Fruit fly (Drosophila melanogaster): ENCODE data around the gene CG32638.

The CG32638 gene

dm6 chrX:13136939-13137697 lies 8.5 kb upstream of the CG32638 start (continued):
- peak in 1 of 2 experiments; percentile 18 for TF ChIP-seq Trl (optimal IDR thresholded peaks at IDR 0.05)
- no peak for TF ChIP-seq Trl (GFP tag; optimal IDR thresholded peaks at IDR 0.05)
- peak; percentile 66; the same call in 1 of the 2 replicates for TF ChIP-seq ttk (GFP tag; IDR thresholded peaks at IDR 0.05)
- no peak for TF ChIP-seq CG18476 (GFP tag; optimal IDR thresholded peaks at IDR 0.05)
- TF ChIP-seq ro (GFP tag; IDR thresholded peaks at IDR 0.05) = 0 out of 2 replicates have a peak, but pooled peaks have one; percentile 7
- peak; percentile 83 for TF ChIP-seq CG5953 (GFP tag; IDR thresholded peaks at IDR 0.05)
- TF ChIP-seq pita (GFP tag; optimal IDR thresholded peaks at IDR 0.05) = no peak
- no peak for TF ChIP-seq Lpt (GFP tag; optimal IDR thresholded peaks at IDR 0.05)
- no peak for TF ChIP-seq sc (optimal IDR thresholded peaks at IDR 0.05)
- no peak for TF ChIP-seq sc (GFP tag; optimal IDR thresholded peaks at IDR 0.05)
- peak; percentile 60 for TF ChIP-seq gem (tag; optimal IDR thresholded peaks at IDR 0.05)
- no peak for TF ChIP-seq CG7928 (GFP tag; optimal IDR thresholded peaks at IDR 0.05)
- peak; percentile 82 for TF ChIP-seq Optix (GFP tag; IDR thresholded peaks at IDR 0.05)
- TF ChIP-seq CG17359 (tag; optimal IDR thresholded peaks at IDR 0.05) = peak; percentile 58
- no peak for TF ChIP-seq CG9609 (GFP tag; optimal IDR thresholded peaks at IDR 0.05)
- TF ChIP-seq CG13287 (GFP tag; IDR thresholded peaks at IDR 0.05; ENCODE audit: partially characterized antibody) = no peak
- TF ChIP-seq z (GFP tag; IDR thresholded peaks at IDR 0.05) = no peak
- TF ChIP-seq CG16779 (GFP tag; IDR thresholded peaks at IDR 0.05) = no peak
- peak; percentile 29 for TF ChIP-seq lilli (GFP tag; optimal IDR thresholded peaks at IDR 0.05)
- no peak for TF ChIP-seq bigmax (GFP tag; optimal IDR thresholded peaks at IDR 0.05)
- no peak for TF ChIP-seq h (optimal IDR thresholded peaks at IDR 0.05)
- no peak for TF ChIP-seq CG4707 (GFP tag; optimal IDR thresholded peaks at IDR 0.05)
- no peak for TF ChIP-seq HLH4C (GFP tag; IDR thresholded peaks at IDR 0.05; ENCODE audit: partially characterized antibody)
- TF ChIP-seq PHDP (tag; optimal IDR thresholded peaks at IDR 0.05) = peak; percentile 42
- peak; percentile 14 for TF ChIP-seq cwo (GFP tag; optimal IDR thresholded peaks at IDR 0.05)
- no peak for TF ChIP-seq CG12299 (tag; optimal IDR thresholded peaks at IDR 0.05)
- no peak for TF ChIP-seq NfI (GFP tag; optimal IDR thresholded peaks at IDR 0.05)
- TF ChIP-seq ato (GFP tag; IDR thresholded peaks at IDR 0.05; ENCODE audit: partially characterized antibody) = no peak
- no peak for TF ChIP-seq CG8765 (GFP tag; IDR thresholded peaks at IDR 0.05)
- TF ChIP-seq seq (GFP tag; IDR thresholded peaks at IDR 0.05) = peak; percentile 67; the same call in 1 of the 2 replicates
- no peak for TF ChIP-seq shn (GFP tag; optimal IDR thresholded peaks at IDR 0.05)
- no peak for TF ChIP-seq CG8478 (optimal IDR thresholded peaks at IDR 0.05)
- no peak for TF ChIP-seq sima (GFP tag; optimal IDR thresholded peaks at IDR 0.05)
- no peak for TF ChIP-seq pan (optimal IDR thresholded peaks at IDR 0.05)
- TF ChIP-seq pan (GFP tag; optimal IDR thresholded peaks at IDR 0.05 in 1 of 2, IDR thresholded peaks at IDR 0.05 in 1 of 2) = peak in 1 of 2 experiments; percentile 81
- no peak for TF ChIP-seq CG9215 (GFP tag; IDR thresholded peaks at IDR 0.05)
- no peak for TF ChIP-seq CG2129 (GFP tag; IDR thresholded peaks at IDR 0.05; ENCODE audit: partially characterized antibody)
- no peak for TF ChIP-seq toy (GFP tag; IDR thresholded peaks at IDR 0.05)
- TF ChIP-seq tgo (GFP tag; IDR thresholded peaks at IDR 0.05) = peak; percentile 68
- peak; percentile 37 for TF ChIP-seq Rfx (GFP tag; IDR thresholded peaks at IDR 0.05)
- TF ChIP-seq CG6689 (GFP tag; IDR thresholded peaks at IDR 0.05) = peak; percentile 70
- TF ChIP-seq croc (GFP tag; conservative IDR thresholded peaks at IDR 0.05) = peak; percentile 54
- TF ChIP-seq hb (GFP tag; IDR thresholded peaks at IDR 0.05; ENCODE audit: partially characterized antibody) = no peak
- TF ChIP-seq inv (GFP tag; IDR thresholded peaks at IDR 0.05; ENCODE audit: partially characterized antibody) = no peak
- peak; percentile 50 for TF ChIP-seq CG13424 (tag; optimal IDR thresholded peaks at IDR 0.05)
- peak; percentile 15 for TF ChIP-seq Ets65A (GFP tag)
- no peak for TF ChIP-seq da (GFP tag; optimal IDR thresholded peaks at IDR 0.05)
- no peak for TF ChIP-seq ash1 (GFP tag; optimal IDR thresholded peaks at IDR 0.05)
- TF ChIP-seq Mes4 (GFP tag; optimal IDR thresholded peaks at IDR 0.05) = no peak
- no peak for TF ChIP-seq CG15696 (tag; optimal IDR thresholded peaks at IDR 0.05)
- TF ChIP-seq CG15011 (GFP tag; optimal IDR thresholded peaks at IDR 0.05) = no peak
- TF ChIP-seq run (tag; optimal IDR thresholded peaks at IDR 0.05) = no peak
